Fruit fly (Drosophila melanogaster) whole organism, embryonic: ENCODE results near the gene Tbcd.

Experiments used
- ATbp ChIP-seq: fragments of 200-800 bp; sonication (Bioruptor generic); optimal IDR thresholded peaks from 2 replicates; lab custom pipeline; 2017; ENCODE audit warnings: missing biosample characterization, mild to moderate bottlenecking, missing genetic modification characterization, missing genetic modification reagents
- Abd-B ChIP-seq: fragments of 200-800 bp; sonication (Bioruptor generic); optimal IDR thresholded peaks from 2 replicates; lab custom pipeline; 2018; ENCODE audit warnings: missing biosample characterization, mild to moderate bottlenecking, missing genetic modification characterization, moderate library complexity
- Ada2b ChIP-seq: fragments of 200-800 bp; sonication (Bioruptor generic); IDR thresholded peaks from 2 replicates; pipeline ENCODE4 v1.3.6; 2022; ENCODE audit warnings: missing biosample characterization, missing genetic modification characterization
- Bdp1 ChIP-seq: fragments of 200-800 bp; sonication (Bioruptor generic); optimal IDR thresholded peaks from 3 replicates; lab custom pipeline; 2016; ENCODE audit warnings: missing biosample characterization, missing genetic modification characterization
- CG1024 ChIP-seq: fragments of 200-800 bp; sonication (Bioruptor generic); IDR thresholded peaks from 2 replicates; pipeline ENCODE4 v1.3.6; 2022; ENCODE audit warnings: missing biosample characterization, missing genetic modification characterization
- CG10366 ChIP-seq: fragments of 200-800 bp; sonication (Bioruptor generic); IDR thresholded peaks from 2 replicates; pipeline ENCODE4 v1.3.6; 2022; ENCODE audit warnings: missing biosample characterization, missing genetic modification characterization
- CG10543 ChIP-seq: fragments of 200-800 bp; sonication (Bioruptor generic); optimal IDR thresholded peaks from 3 replicates; lab custom pipeline; 2017; ENCODE audit warnings: missing biosample characterization, mild to moderate bottlenecking, missing genetic modification characterization, moderate library complexity
- CG11093 ChIP-seq: fragments of 200-800 bp; sonication (Bioruptor generic); IDR thresholded peaks from 3 replicates; pipeline ENCODE4 v1.3.6; 2022; ENCODE audit warnings: missing biosample characterization, missing genetic modification characterization
- CG12104 ChIP-seq: fragments of 200-800 bp; sonication (Bioruptor generic); optimal IDR thresholded peaks from 3 replicates; lab custom pipeline; 2016; ENCODE audit warnings: missing biosample characterization, missing genetic modification characterization
- CG12744 ChIP-seq: fragments of 200-800 bp; sonication (Bioruptor generic); optimal IDR thresholded peaks from 2 replicates; lab custom pipeline; 2016; ENCODE audit warnings: missing biosample characterization, missing genetic modification characterization
- CG13775 ChIP-seq: fragments of 200-800 bp; sonication (Bioruptor generic); optimal IDR thresholded peaks from 3 replicates; lab custom pipeline; 2017; ENCODE audit warnings: missing biosample characterization, mild to moderate bottlenecking, missing genetic modification characterization
- CG14014 ChIP-seq: fragments of 200-800 bp; sonication (Bioruptor generic); IDR thresholded peaks from 2 replicates; pipeline ENCODE4 v1.3.6; 2022; ENCODE audit warnings: missing biosample characterization, missing genetic modification characterization
- CG14710 ChIP-seq: fragments of 200-800 bp; sonication (Bioruptor generic); optimal IDR thresholded peaks from 3 replicates; lab custom pipeline; 2019; ENCODE audit warnings: missing biosample characterization, mild to moderate bottlenecking, missing genetic modification characterization, moderate library complexity
- CG15479 ChIP-seq: fragments of 200-800 bp; sonication (Bioruptor generic); optimal IDR thresholded peaks from 3 replicates; lab custom pipeline; 2019; ENCODE audit warnings: missing biosample characterization, mild to moderate bottlenecking, missing genetic modification characterization, moderate library complexity
- CG17328 ChIP-seq: fragments of 200-800 bp; sonication (Bioruptor generic); IDR thresholded peaks from 2 replicates; pipeline ENCODE4 v1.3.6; 2022; ENCODE audit warnings: missing biosample characterization, missing genetic modification characterization
- CG2120 ChIP-seq: fragments of 200-800 bp; sonication (Bioruptor generic); optimal IDR thresholded peaks from 3 replicates; lab custom pipeline; 2016; ENCODE audit warnings: missing biosample characterization, missing genetic modification characterization
- CG2875 ChIP-seq: fragments of 200-800 bp; sonication (Bioruptor generic); optimal IDR thresholded peaks from 2 replicates; lab custom pipeline; 2017; ENCODE audit warnings: missing biosample characterization, mild to moderate bottlenecking, missing genetic modification characterization, missing genetic modification reagents
- CG31388 ChIP-seq: fragments of 200-800 bp; sonication (Bioruptor generic); optimal IDR thresholded peaks from 2 replicates; lab custom pipeline; 2016; ENCODE audit warnings: missing biosample characterization, missing genetic modification characterization
- CG31441 ChIP-seq: fragments of 200-800 bp; sonication (Bioruptor generic); IDR thresholded peaks from 2 replicates; pipeline ENCODE4 v1.3.6; 2022; ENCODE audit warnings: missing biosample characterization, missing genetic modification characterization
- CG32532 ChIP-seq: fragments of 200-800 bp; sonication (Bioruptor generic); IDR thresholded peaks from 2 replicates; pipeline ENCODE4 v1.3.6; 2022; ENCODE audit warnings: missing biosample characterization, missing genetic modification characterization
- CG32767 ChIP-seq: fragments of 200-800 bp; sonication (Bioruptor generic); IDR thresholded peaks from 2 replicates; pipeline ENCODE4 v1.3.6; 2022; ENCODE audit warnings: missing biosample characterization, missing genetic modification characterization
- CG3407 ChIP-seq: fragments of 200-800 bp; sonication (Bioruptor generic); optimal IDR thresholded peaks from 2 replicates; lab custom pipeline; 2018; ENCODE audit warnings: missing biosample characterization, mild to moderate bottlenecking, missing genetic modification characterization
- CG4707 ChIP-seq: fragments of 200-800 bp; sonication (Bioruptor generic); optimal IDR thresholded peaks from 2 replicates; lab custom pipeline; 2018; ENCODE audit warnings: missing biosample characterization, mild to moderate bottlenecking, missing genetic modification characterization, moderate library complexity
- CG4730 ChIP-seq: fragments of 200-800 bp; sonication (Bioruptor generic); IDR thresholded peaks from 2 replicates; pipeline ENCODE4 v1.3.6; 2022; ENCODE audit warnings: missing biosample characterization, missing genetic modification characterization
- CG4820 ChIP-seq: fragments of 200-800 bp; sonication (Bioruptor generic); optimal IDR thresholded peaks from 3 replicates; lab custom pipeline; 2016; ENCODE audit warnings: missing biosample characterization, missing genetic modification characterization
- CG5245 ChIP-seq: fragments of 200-800 bp; sonication (Bioruptor generic); optimal IDR thresholded peaks from 3 replicates; lab custom pipeline; 2016; ENCODE audit warnings: missing biosample characterization, missing genetic modification characterization
- CG9727 ChIP-seq: fragments of 200-800 bp; sonication (Bioruptor generic); optimal IDR thresholded peaks from 3 replicates; lab custom pipeline; 2017; ENCODE audit warnings: missing biosample characterization, mild to moderate bottlenecking, missing genetic modification characterization
- CTCF ChIP-seq: fragments of 200-800 bp; sonication (Bioruptor generic); optimal IDR thresholded peaks from 2 replicates; lab custom pipeline; 2017; ENCODE audit warnings: missing biosample characterization, mild to moderate bottlenecking, missing genetic modification characterization, moderate library complexity
- Hey ChIP-seq: fragments of 200-800 bp; sonication (Bioruptor generic); optimal IDR thresholded peaks from 3 replicates; lab custom pipeline; 2018; ENCODE audit warnings: missing biosample characterization, mild to moderate bottlenecking, missing genetic modification characterization
- Hr51 ChIP-seq, 2 experiments: fragments of 200-800 bp; sonication (Bioruptor generic); optimal IDR thresholded peaks; 2 replicates in 1 of 2; 3 replicates in 1 of 2; lab custom pipeline; 2016 to 2018; ENCODE audit warnings: missing biosample characterization in 2 of 2, missing genetic modification characterization in 2 of 2, mild to moderate bottlenecking in 1 of 2, moderate library complexity in 1 of 2
- Oli ChIP-seq: fragments of 200-800 bp; sonication (Bioruptor generic); optimal IDR thresholded peaks from 2 replicates; lab custom pipeline; 2018; ENCODE audit warnings: missing biosample characterization, mild to moderate bottlenecking, missing genetic modification characterization, moderate library complexity
- Ravus ChIP-seq: fragments of 200-800 bp; sonication (Bioruptor generic); IDR thresholded peaks from 2 replicates; pipeline ENCODE4 v1.3.6; 2022; ENCODE audit warnings: missing biosample characterization, missing genetic modification characterization
- Usf ChIP-seq: fragments of 200-800 bp; sonication (Bioruptor generic); optimal IDR thresholded peaks from 2 replicates; lab custom pipeline; 2017; ENCODE audit warnings: missing genotype, missing biosample characterization, missing genetic modification characterization
- btn ChIP-seq: fragments of 200-800 bp; sonication (Bioruptor generic); optimal IDR thresholded peaks from 2 replicates; lab custom pipeline; 2016; ENCODE audit warnings: missing biosample characterization, missing genetic modification characterization
- danr ChIP-seq: fragments of 200-800 bp; sonication (Bioruptor generic); IDR thresholded peaks from 2 replicates; pipeline ENCODE4 v1.3.6; 2022; ENCODE audit warnings: missing biosample characterization, missing genetic modification characterization
- dati ChIP-seq: fragments of 200-800 bp; sonication (Bioruptor generic); IDR thresholded peaks from 2 replicates; pipeline ENCODE4 v1.3.6; 2022; ENCODE audit warnings: missing biosample characterization, missing genetic modification characterization
- dmrt11E ChIP-seq: fragments of 200-800 bp; sonication (Bioruptor generic); optimal IDR thresholded peaks from 3 replicates; lab custom pipeline; 2018; ENCODE audit warnings: missing biosample characterization, mild to moderate bottlenecking, missing genetic modification characterization, moderate library complexity
- en ChIP-seq: fragments of 200-800 bp; sonication (Bioruptor generic); optimal IDR thresholded peaks from 2 replicates; lab custom pipeline; 2016; ENCODE audit warnings: missing biosample characterization, missing genetic modification characterization
- fd64A ChIP-seq: fragments of 200-800 bp; sonication (Bioruptor generic); optimal IDR thresholded peaks from 3 replicates; lab custom pipeline; 2018; ENCODE audit warnings: missing biosample characterization, mild to moderate bottlenecking, missing genetic modification characterization
- fd96Cb ChIP-seq: fragments of 200-800 bp; sonication (Bioruptor generic); optimal IDR thresholded peaks from 2 replicates; lab custom pipeline; 2018; ENCODE audit warnings: missing biosample characterization, mild to moderate bottlenecking, missing genetic modification characterization, moderate library complexity
- grau ChIP-seq: fragments of 200-800 bp; optimal IDR thresholded peaks from 3 replicates; lab custom pipeline; 2019; ENCODE audit warnings: missing biosample characterization, mild to moderate bottlenecking, missing genetic modification characterization, moderate library complexity
- ind ChIP-seq: fragments of 200-800 bp; sonication (Bioruptor generic); optimal IDR thresholded peaks from 3 replicates; lab custom pipeline; 2016; ENCODE audit warnings: missing biosample characterization, missing genetic modification characterization
- inv ChIP-seq: fragments of 200-800 bp; sonication (Bioruptor generic); IDR thresholded peaks from 2 replicates; pipeline ENCODE4 v1.3.6; 2022; ENCODE audit warnings: missing biosample characterization, missing genetic modification characterization; ENCODE audit not compliant: partially characterized antibody
- p53 ChIP-seq: fragments of 200-800 bp; sonication (Bioruptor generic); optimal IDR thresholded peaks from 2 replicates; lab custom pipeline; 2016; ENCODE audit warnings: missing biosample characterization, missing genetic modification characterization
- pum ChIP-seq: fragments of 200-800 bp; sonication (Bioruptor generic); optimal IDR thresholded peaks from 2 replicates; lab custom pipeline; 2016; ENCODE audit warnings: missing biosample characterization, missing genetic modification characterization
- ranshi ChIP-seq: fragments of 200-800 bp; sonication (Bioruptor generic); IDR thresholded peaks from 2 replicates; pipeline ENCODE4 v1.3.6; 2022; ENCODE audit warnings: missing biosample characterization, missing genetic modification characterization
- row ChIP-seq: fragments of 200-800 bp; sonication (Bioruptor generic); IDR thresholded peaks from 3 replicates; pipeline ENCODE4 v1.3.6; 2022; ENCODE audit warnings: missing biosample characterization, missing genetic modification characterization
- wor ChIP-seq: fragments of 200-800 bp; sonication (Bioruptor generic); IDR thresholded peaks from 2 replicates; pipeline ENCODE4 v1.3.6; 2022; ENCODE audit warnings: missing biosample characterization, missing genetic modification characterization
- z ChIP-seq: fragments of 200-800 bp; sonication (Bioruptor generic); IDR thresholded peaks from 3 replicates; pipeline ENCODE4 v1.3.6; 2022; ENCODE audit warnings: missing biosample characterization, missing genetic modification characterization
- zfh1 ChIP-seq: fragments of 200-800 bp; sonication (Bioruptor generic); IDR thresholded peaks from 3 replicates; pipeline ENCODE4 v1.3.6; 2022; ENCODE audit warnings: missing biosample characterization, missing genetic modification characterization

Gene Tbcd

DNA sequence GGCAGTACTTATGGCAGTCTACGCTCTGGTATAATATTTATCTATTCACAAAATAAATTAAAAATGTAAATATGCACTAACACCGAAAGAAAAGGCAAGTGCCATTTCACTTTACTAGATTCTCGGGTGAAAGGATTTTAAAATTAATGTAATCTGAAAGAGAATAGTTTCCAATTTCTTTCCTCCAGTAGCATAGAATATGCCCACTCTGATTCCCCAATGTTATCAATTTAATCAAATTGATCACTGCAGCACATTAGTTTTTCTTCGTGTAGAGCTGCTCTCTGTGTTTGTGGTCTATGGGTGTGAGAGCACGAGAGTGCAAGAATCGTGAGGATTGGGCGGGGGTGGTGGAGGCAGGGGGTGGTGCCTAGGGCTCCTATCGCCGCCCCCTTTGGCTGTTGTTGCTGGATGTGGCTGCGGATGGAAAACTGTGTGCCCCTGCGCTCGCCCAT lies 53.8 kb downstream of the Tbcd start (continued):
- TF ChIP-seq row (GFP tag; lab: Robert Waterston, UW) (peak; percentile 82), Hey (no peak), ranshi (GFP tag; lab: Robert Waterston, UW) (peak; percentile 63; the same call in 1 of the 2 replicates), CG17328 (GFP tag; lab: Robert Waterston, UW) (peak; percentile 84), ATbp (peak; percentile 91), Hr51 (GFP tag; optimal IDR thresholded peaks at IDR 0.05; lab: Kevin White, UChicago) (peak; percentile 44 to 68), CG13775 (GFP tag; lab: Kevin White, UChicago) (peak; percentile 81), CG11093 (GFP tag; lab: Robert Waterston, UW) (peak; percentile 58; the same call in 1 of the 3 replicates), CG10543 (GFP tag; lab: Kevin White, UChicago) (peak; percentile 26), CG10366 (peak; percentile 60), wor (peak; percentile 71), CG3407 (GFP tag; lab: Kevin White, UChicago) (peak; percentile 89), dmrt11E (tag; lab: Kevin White, UChicago) (peak; percentile 95), zfh1 (peak; percentile 83), CG4820 (GFP tag; lab: Kevin White, UChicago) (peak; percentile 86), Ravus (GFP tag; lab: Robert Waterston, UW) (no peak; the same call in 1 of the 2 replicates), dati (GFP tag; lab: Robert Waterston, UW) (0 out of 2 replicates have a peak, but pooled peaks have one; percentile 7), CG32532 (GFP tag; lab: Robert Waterston, UW) (no peak), Abd-B (GFP tag; lab: Kevin White, UChicago) (peak; percentile 84), ind (GFP tag; lab: Kevin White, UChicago) (peak; percentile 69), fd96Cb (tag; lab: Kevin White, UChicago) (peak; percentile 88), CG2120 (GFP tag; lab: Kevin White, UChicago) (no peak), CG15479 (GFP tag; lab: Kevin White, UChicago) (no peak), btn (GFP tag; lab: Kevin White, UChicago) (peak; percentile 54), en (GFP tag; lab: Kevin White, UChicago) (peak; percentile 63), Ada2b (peak; percentile 52), CTCF (GFP tag; lab: Kevin White, UChicago) (peak; percentile 38), CG2875 (GFP tag; lab: Kevin White, UChicago) (peak; percentile 89), danr (GFP tag; lab: Robert Waterston, UW) (peak; percentile 61; the same call in 1 of the 2 replicates), grau (tag; lab: Kevin White, UChicago) (peak; percentile 75), p53 (GFP tag; lab: Kevin White, UChicago) (peak; percentile 33), Oli (tag; lab: Kevin White, UChicago) (peak; percentile 88), CG1024 (GFP tag; lab: Robert Waterston, UW) (peak; percentile 32; the same call in 1 of the 2 replicates), CG12744 (GFP tag; lab: Kevin White, UChicago) (no peak), CG14710 (tag; lab: Kevin White, UChicago) (peak; percentile 95), Usf (GFP tag; lab: Kevin White, UChicago) (peak; percentile 67), CG9727 (peak; percentile 90), CG32767 (GFP tag; lab: Robert Waterston, UW) (peak; percentile 55; the same call in 1 of the 2 replicates), CG31388 (GFP tag; lab: Kevin White, UChicago) (peak; percentile 52), CG14014 (GFP tag; lab: Robert Waterston, UW) (0 out of 2 replicates have a peak, but pooled peaks have one; percentile 29), CG4707 (GFP tag; lab: Kevin White, UChicago) (peak; percentile 78), z (peak; percentile 4; the same call in 1 of the 3 replicates), Bdp1 (GFP tag; lab: Kevin White, UChicago) (peak; percentile 29), fd64A (GFP tag; lab: Kevin White, UChicago) (peak; percentile 90), CG12104 (GFP tag; lab: Kevin White, UChicago) (peak; percentile 86), inv (GFP tag; lab: Robert Waterston, UW) (no peak), pum (GFP tag; lab: Kevin White, UChicago) (peak; percentile 74), CG4730 (GFP tag; lab: Robert Waterston, UW) (peak; percentile 33; the same call in 1 of the 2 replicates), CG31441 (GFP tag; lab: Robert Waterston, UW) (no peak; the same call in none of the 2 replicates), CG5245 (peak; percentile 77)
